5 fruit fly cellular contexts compared by ENCODE assay signal in the genomic region with DNA sequence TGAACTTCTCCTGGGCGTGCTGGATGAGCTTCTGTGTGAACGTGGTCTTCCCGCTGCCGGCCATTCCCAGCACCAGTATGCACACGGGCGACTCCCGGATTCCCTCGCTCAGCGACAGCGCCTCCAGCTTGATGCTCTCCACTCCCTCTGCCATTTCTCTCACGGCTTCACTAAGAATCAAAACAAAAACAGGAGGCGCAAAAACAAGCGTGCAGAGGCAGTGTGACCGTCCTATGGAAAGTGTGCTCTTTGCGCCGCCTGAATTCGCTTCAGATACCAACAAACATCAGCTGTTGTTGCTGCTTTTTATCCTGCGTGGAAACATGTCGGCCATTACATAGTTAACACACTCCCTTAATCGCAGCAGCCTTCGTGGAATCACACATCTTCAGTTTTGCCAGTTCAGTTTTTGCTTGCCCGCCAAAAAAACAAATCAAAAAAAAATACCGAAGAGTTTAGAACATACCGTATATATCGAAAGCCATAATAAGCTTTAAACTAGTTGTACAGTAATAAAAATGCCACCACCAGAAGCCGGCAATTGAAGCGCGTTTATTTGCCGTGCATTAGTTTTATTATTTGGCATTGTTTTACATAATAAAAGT.
TF ChIP-seq lines count a peak whose summit lies in the region.

A gene (minus strand): TSS at position 226 of the 605 bp plus-strand sequence.
A gene (plus strand): TSS at position 496 of the 605 bp plus-strand sequence.

- TF ChIP-seq CTCF in whole organism, embryonic (GFP tag; optimal IDR thresholded peaks at IDR 0.05; lab: Kevin White, UChicago), result peak; percentile 26

TF ChIP-seq in whole organism, 6 proteins besides CTCF, POLR2A, EP300 and RAD21:
- TF ChIP-seq pan (optimal IDR thresholded peaks at IDR 0.05; lab: Kevin White, UChicago), result no peak
- TF ChIP-seq CG8478 (optimal IDR thresholded peaks at IDR 0.05; lab: Kevin White, UChicago), result no peak
- peak; percentile 27 for TF ChIP-seq Dll (optimal IDR thresholded peaks at IDR 0.05; lab: Kevin White, UChicago)

TF ChIP-seq in whole organism, adult, 20 proteins besides CTCF, POLR2A, EP300 and RAD21:
- TF ChIP-seq tj (GFP tag; optimal IDR thresholded peaks at IDR 0.05; lab: Kevin White, UChicago) (peak; percentile 21), CG14711 (tag; optimal IDR thresholded peaks at IDR 0.05; lab: Kevin White, UChicago) (peak; percentile 5), CG11617 (GFP tag; optimal IDR thresholded peaks at IDR 0.05; lab: Kevin White, UChicago) (no peak), ovo (GFP tag; optimal IDR thresholded peaks at IDR 0.05; lab: Kevin White, UChicago) (no peak), Mnt (GFP tag; optimal IDR thresholded peaks at IDR 0.05; lab: Kevin White, UChicago) (peak; percentile 68), pad (GFP tag; optimal IDR thresholded peaks at IDR 0.05; lab: Kevin White, UChicago) (peak; percentile 15)
TF ChIP-seq in whole organism, adult: peak in this region for 4.

TF ChIP-seq in whole organism, embryonic, 481 proteins besides CTCF, POLR2A, EP300 and RAD21 (continues in another document):
- TF ChIP-seq ci (GFP tag; IDR thresholded peaks at IDR 0.05; lab: Robert Waterston, UW), result no peak
- TF ChIP-seq CG11456 (GFP tag; IDR thresholded peaks at IDR 0.05; lab: Robert Waterston, UW), result no peak
- no peak for TF ChIP-seq CG11695 (GFP tag; IDR thresholded peaks at IDR 0.05; lab: Robert Waterston, UW)
- no peak for TF ChIP-seq nerfin-2 (GFP tag; IDR thresholded peaks at IDR 0.05; lab: Robert Waterston, UW; ENCODE audit: partially characterized antibody)
- no peak for TF ChIP-seq CG18619 (GFP tag; optimal IDR thresholded peaks at IDR 0.05; lab: Kevin White, UChicago)
- TF ChIP-seq pzg (GFP tag; optimal IDR thresholded peaks at IDR 0.05; lab: Kevin White, UChicago), result peak; percentile 62
- TF ChIP-seq Ets65A (GFP tag; lab: Kevin White, UChicago), result peak; percentile 10
- TF ChIP-seq CG6813 (GFP tag; optimal IDR thresholded peaks at IDR 0.05; lab: Kevin White, UChicago), result no peak
- TF ChIP-seq CG2202 (tag; optimal IDR thresholded peaks at IDR 0.05; lab: Kevin White, UChicago), result no peak
- no peak for TF ChIP-seq kay (GFP tag; optimal IDR thresholded peaks at IDR 0.05; lab: Kevin White, UChicago)
- no peak for TF ChIP-seq CG9727 (GFP tag; optimal IDR thresholded peaks at IDR 0.05; lab: Kevin White, UChicago)
- no peak for TF ChIP-seq CG43689 (GFP tag; IDR thresholded peaks at IDR 0.05; lab: Robert Waterston, UW)
- TF ChIP-seq tin (GFP tag; optimal IDR thresholded peaks at IDR 0.05; lab: Kevin White, UChicago), result no peak
- TF ChIP-seq ttk (GFP tag; IDR thresholded peaks at IDR 0.05; lab: Robert Waterston, UW), result no peak
- no peak for TF ChIP-seq Ravus (GFP tag; IDR thresholded peaks at IDR 0.05; lab: Robert Waterston, UW)
- TF ChIP-seq mam (GFP tag; optimal IDR thresholded peaks at IDR 0.05; lab: Kevin White, UChicago), result no peak
- TF ChIP-seq CG16815 (GFP tag; optimal IDR thresholded peaks at IDR 0.05; lab: Kevin White, UChicago), result no peak
- no peak for TF ChIP-seq C15 (GFP tag; IDR thresholded peaks at IDR 0.05; lab: Robert Waterston, UW)
- TF ChIP-seq CG15073 (GFP tag; optimal IDR thresholded peaks at IDR 0.05; lab: Kevin White, UChicago), result no peak
- no peak for TF ChIP-seq HLH3B (GFP tag; IDR thresholded peaks at IDR 0.05; lab: Robert Waterston, UW)
- TF ChIP-seq E2f1 (GFP tag; IDR thresholded peaks at IDR 0.05; lab: Robert Waterston, UW), result no peak
- TF ChIP-seq eve (GFP tag; optimal IDR thresholded peaks at IDR 0.05; lab: Kevin White, UChicago), result no peak
- no peak for TF ChIP-seq CG12071 (GFP tag; optimal IDR thresholded peaks at IDR 0.05; lab: Kevin White, UChicago)
- TF ChIP-seq jing (GFP tag; optimal IDR thresholded peaks at IDR 0.05; lab: Kevin White, UChicago), result no peak
- TF ChIP-seq HLHmδ (GFP tag; optimal IDR thresholded peaks at IDR 0.05; lab: Kevin White, UChicago), result no peak
- no peak for TF ChIP-seq Ptx1 (GFP tag; IDR thresholded peaks at IDR 0.05; lab: Robert Waterston, UW)
- no peak for TF ChIP-seq bigmax (GFP tag; optimal IDR thresholded peaks at IDR 0.05; lab: Kevin White, UChicago)

TF ChIP-seq in whole organism, prepupa, 60 proteins besides CTCF, POLR2A, EP300 and RAD21:
- TF ChIP-seq OdsH (GFP tag; optimal IDR thresholded peaks at IDR 0.05; lab: Kevin White, UChicago), result no peak
- no peak for TF ChIP-seq Ets96B (tag; optimal IDR thresholded peaks at IDR 0.05; lab: Kevin White, UChicago)
- no peak for TF ChIP-seq CG6276 (GFP tag; optimal IDR thresholded peaks at IDR 0.05; lab: Kevin White, UChicago)
- TF ChIP-seq Ets21C (GFP tag; optimal IDR thresholded peaks at IDR 0.05; lab: Kevin White, UChicago), result no peak
- TF ChIP-seq CG6854 (GFP tag; optimal IDR thresholded peaks at IDR 0.05; lab: Kevin White, UChicago), result no peak
- peak; percentile 14 for TF ChIP-seq esn (GFP tag; optimal IDR thresholded peaks at IDR 0.05; lab: Kevin White, UChicago)
- peak; percentile 19 for TF ChIP-seq CG1621 (tag; optimal IDR thresholded peaks at IDR 0.05; lab: Kevin White, UChicago)
- TF ChIP-seq CG11902 (GFP tag; optimal IDR thresholded peaks at IDR 0.05; lab: Kevin White, UChicago), result no peak
- no peak for TF ChIP-seq CG6792 (GFP tag; optimal IDR thresholded peaks at IDR 0.05; lab: Kevin White, UChicago)
- no peak for TF ChIP-seq CG15336 (GFP tag; IDR thresholded peaks at IDR 0.05; lab: Robert Waterston, UW)

TF ChIP-seq in whole organism, wandering third instar larva, 38 proteins besides CTCF, POLR2A, EP300 and RAD21:
- TF ChIP-seq Hr83 (GFP tag; optimal IDR thresholded peaks at IDR 0.05; lab: Kevin White, UChicago; ENCODE audit: poor library complexity, severe bottlenecking), result no peak
- TF ChIP-seq Mio (GFP tag; optimal IDR thresholded peaks at IDR 0.05; lab: Kevin White, UChicago), result no peak
- TF ChIP-seq jim (GFP tag; optimal IDR thresholded peaks at IDR 0.05; lab: Kevin White, UChicago), result no peak
- no peak for TF ChIP-seq Hr78 (GFP tag; optimal IDR thresholded peaks at IDR 0.05; lab: Kevin White, UChicago)
- no peak for TF ChIP-seq CG9705 (GFP tag; optimal IDR thresholded peaks at IDR 0.05; lab: Kevin White, UChicago)
- TF ChIP-seq Dif (GFP tag; optimal IDR thresholded peaks at IDR 0.05; lab: Kevin White, UChicago; ENCODE audit: partially characterized antibody), result no peak
- TF ChIP-seq br (GFP tag; optimal IDR thresholded peaks at IDR 0.05; lab: Kevin White, UChicago), result no peak
- TF ChIP-seq GATAd (GFP tag; optimal IDR thresholded peaks at IDR 0.05; lab: Kevin White, UChicago), result no peak
- TF ChIP-seq Dfd (GFP tag; optimal IDR thresholded peaks at IDR 0.05; lab: Kevin White, UChicago), result no peak
- no peak for TF ChIP-seq foxo (GFP tag; optimal IDR thresholded peaks at IDR 0.05; lab: Kevin White, UChicago)
- peak; percentile 9 for TF ChIP-seq rgr (GFP tag; optimal IDR thresholded peaks at IDR 0.05; lab: Kevin White, UChicago)
- peak; percentile 4 for TF ChIP-seq psq (GFP tag; optimal IDR thresholded peaks at IDR 0.05; lab: Kevin White, UChicago)
- TF ChIP-seq HLH106 (tag; optimal IDR thresholded peaks at IDR 0.05; lab: Kevin White, UChicago), result peak; percentile 11
- no peak for TF ChIP-seq Jra (GFP tag; optimal IDR thresholded peaks at IDR 0.05; lab: Kevin White, UChicago)
- TF ChIP-seq CrebA (GFP tag; optimal IDR thresholded peaks at IDR 0.05; lab: Kevin White, UChicago; ENCODE audit: borderline replicate concordance), result no peak
- TF ChIP-seq brk (GFP tag; optimal IDR thresholded peaks at IDR 0.05; lab: Kevin White, UChicago), result no peak
- no peak for TF ChIP-seq Sp1 (GFP tag; optimal IDR thresholded peaks at IDR 0.05; lab: Kevin White, UChicago)
- TF ChIP-seq sv (GFP tag; optimal IDR thresholded peaks at IDR 0.05; lab: Kevin White, UChicago), result no peak
- no peak for TF ChIP-seq Vsx2 (GFP tag; optimal IDR thresholded peaks at IDR 0.05; lab: Kevin White, UChicago; ENCODE audit: partially characterized antibody)
- no peak for TF ChIP-seq dmrt93B (GFP tag; optimal IDR thresholded peaks at IDR 0.05; lab: Kevin White, UChicago)
- TF ChIP-seq sage (GFP tag; optimal IDR thresholded peaks at IDR 0.05; lab: Kevin White, UChicago), result no peak
- no peak for TF ChIP-seq Rel (GFP tag; optimal IDR thresholded peaks at IDR 0.05; lab: Kevin White, UChicago)
- no peak for TF ChIP-seq Rel (tag; optimal IDR thresholded peaks at IDR 0.05; lab: Kevin White, UChicago)
- TF ChIP-seq fru (GFP tag; optimal IDR thresholded peaks at IDR 0.05; lab: Kevin White, UChicago), result no peak
- TF ChIP-seq N (GFP tag; optimal IDR thresholded peaks at IDR 0.05; lab: Kevin White, UChicago), result no peak
- no peak for TF ChIP-seq ey (GFP tag; optimal IDR thresholded peaks at IDR 0.05; lab: Kevin White, UChicago)
- no peak for TF ChIP-seq dsf (GFP tag; optimal IDR thresholded peaks at IDR 0.05; lab: Kevin White, UChicago; ENCODE audit: borderline replicate concordance)
TF ChIP-seq in whole organism, wandering third instar larva: peak in this region for 3.
